Fruit fly (Drosophila melanogaster) whole organism, embryonic: ENCODE data around the gene CG9166.

Source experiments
- CG10565 ChIP-seq: fragments of 200-800 bp; sonication (Bioruptor generic); optimal IDR thresholded peaks from 3 replicates; lab custom pipeline; 2016; ENCODE audit warnings: missing biosample characterization, mild to moderate bottlenecking, missing genetic modification characterization
- CG13424 ChIP-seq: fragments of 200-800 bp; sonication (Bioruptor generic); optimal IDR thresholded peaks from 2 replicates; lab custom pipeline; 2019; ENCODE audit warnings: missing biosample characterization, mild to moderate bottlenecking, missing genetic modification characterization, moderate library complexity
- CG13624 ChIP-seq: fragments of 200-800 bp; sonication (Bioruptor generic); optimal IDR thresholded peaks from 2 replicates; lab custom pipeline; 2016; ENCODE audit warnings: missing biosample characterization, missing genetic modification characterization
- CG14667 ChIP-seq: fragments of 200-800 bp; sonication (Bioruptor generic); IDR thresholded peaks from 2 replicates; pipeline ENCODE4 v1.3.6; 2022; ENCODE audit warnings: missing biosample characterization, missing genetic modification characterization
- CG15073 ChIP-seq: fragments of 200-800 bp; sonication (Bioruptor generic); optimal IDR thresholded peaks from 2 replicates; lab custom pipeline; 2016; ENCODE audit warnings: missing biosample characterization, missing genetic modification characterization
- CG1647 ChIP-seq: fragments of 200-800 bp; sonication (Bioruptor generic); optimal IDR thresholded peaks from 3 replicates; lab custom pipeline; 2016; ENCODE audit warnings: missing biosample characterization, missing genetic modification characterization
- CG17385 ChIP-seq: fragments of 200-800 bp; sonication (Bioruptor generic); optimal IDR thresholded peaks from 3 replicates; lab custom pipeline; 2018; ENCODE audit warnings: missing biosample characterization, mild to moderate bottlenecking, missing genetic modification characterization
- CG17829 ChIP-seq: fragments of 200-800 bp; optimal IDR thresholded peaks from 2 replicates; lab custom pipeline; 2019; ENCODE audit warnings: missing biosample characterization, mild to moderate bottlenecking, missing genetic modification characterization, moderate library complexity
- CG2202 ChIP-seq: fragments of 200-800 bp; sonication (Bioruptor generic); optimal IDR thresholded peaks from 2 replicates; lab custom pipeline; 2018; ENCODE audit warnings: missing biosample characterization, mild to moderate bottlenecking, missing genetic modification characterization
- CG30403 ChIP-seq: fragments of 200-800 bp; sonication (Bioruptor generic); optimal IDR thresholded peaks from 3 replicates; lab custom pipeline; 2016; ENCODE audit warnings: missing biosample characterization, missing genetic modification characterization
- CG4404 ChIP-seq: fragments of 200-800 bp; sonication (Bioruptor generic); IDR thresholded peaks from 2 replicates; pipeline ENCODE4 v1.3.6; 2022; ENCODE audit warnings: missing biosample characterization, missing genetic modification characterization
- CG4707 ChIP-seq: fragments of 200-800 bp; sonication (Bioruptor generic); optimal IDR thresholded peaks from 2 replicates; lab custom pipeline; 2018; ENCODE audit warnings: missing biosample characterization, mild to moderate bottlenecking, missing genetic modification characterization, moderate library complexity
- CG6654 ChIP-seq: fragments of 200-800 bp; sonication (Bioruptor generic); optimal IDR thresholded peaks from 2 replicates; lab custom pipeline; 2017; ENCODE audit warnings: missing biosample characterization, mild to moderate bottlenecking, missing genetic modification characterization
- CG6813 ChIP-seq: fragments of 200-800 bp; sonication (Bioruptor generic); optimal IDR thresholded peaks from 2 replicates; lab custom pipeline; 2017; ENCODE audit warnings: missing biosample characterization, missing genetic modification characterization, mild to moderate bottlenecking, moderate library complexity, missing genetic modification reagents
- CG8388 ChIP-seq: fragments of 200-800 bp; sonication (Bioruptor generic); optimal IDR thresholded peaks from 2 replicates; lab custom pipeline; 2019; ENCODE audit warnings: missing biosample characterization, mild to moderate bottlenecking, missing genetic modification characterization, moderate library complexity
- CG8478 ChIP-seq: fragments of >200 bp; optimal IDR thresholded peaks from 2 replicates; lab custom pipeline; 2018
- Dll ChIP-seq: fragments of 200-800 bp; sonication (Bioruptor generic); IDR thresholded peaks from 4 replicates; pipeline ENCODE4 v1.3.6; 2022; ENCODE audit warnings: missing biosample characterization, missing genetic modification characterization; ENCODE audit not compliant: partially characterized antibody
- Ets65A ChIP-seq: fragments of 200-800 bp; sonication (Bioruptor generic); peaks from one replicate; lab custom pipeline; 2016; ENCODE audit warnings: missing biosample characterization, missing genetic modification characterization
- HLH54F ChIP-seq: fragments of 200-800 bp; sonication (Bioruptor generic); optimal IDR thresholded peaks from 3 replicates; lab custom pipeline; 2016; ENCODE audit warnings: missing biosample characterization, missing genetic modification characterization
- Hand ChIP-seq: fragments of 200-800 bp; sonication (Bioruptor generic); optimal IDR thresholded peaks from 2 replicates; lab custom pipeline; 2017; ENCODE audit warnings: mild to moderate bottlenecking, missing biosample characterization, missing genetic modification reagents, missing genetic modification characterization
- MTF-1 ChIP-seq: fragments of 200-800 bp; sonication (Bioruptor generic); optimal IDR thresholded peaks from 2 replicates; lab custom pipeline; 2018; ENCODE audit warnings: missing biosample characterization, mild to moderate bottlenecking, missing genetic modification characterization, borderline replicate concordance
- NC2α ChIP-seq: fragments of 200-800 bp; sonication (Bioruptor generic); optimal IDR thresholded peaks from 2 replicates; lab custom pipeline; 2016; ENCODE audit warnings: missing biosample characterization, missing genetic modification characterization
- PHDP ChIP-seq: fragments of 200-800 bp; sonication (Bioruptor generic); optimal IDR thresholded peaks from 3 replicates; lab custom pipeline; 2018; ENCODE audit warnings: missing biosample characterization, mild to moderate bottlenecking, missing genetic modification characterization, moderate library complexity
- Pdp1 ChIP-seq, 2 experiments: fragments of 200-800 bp; sonication (Bioruptor generic); optimal IDR thresholded peaks; 3 replicates each; lab custom pipeline; 2016; ENCODE audit warnings: missing biosample characterization in 2 of 2, missing genetic modification characterization in 2 of 2, mild to moderate bottlenecking in 1 of 2, moderate library complexity in 1 of 2
- Sry-δ ChIP-seq: fragments of 200-800 bp; sonication (Bioruptor generic); optimal IDR thresholded peaks from 2 replicates; lab custom pipeline; 2016; ENCODE audit warnings: missing biosample characterization, missing genetic modification characterization
- ac ChIP-seq: fragments of 200-800 bp; sonication (Bioruptor generic); optimal IDR thresholded peaks from 3 replicates; lab custom pipeline; 2017; ENCODE audit warnings: missing biosample characterization, mild to moderate bottlenecking, missing genetic modification characterization
- bigmax ChIP-seq: fragments of 200-800 bp; sonication (Bioruptor generic); optimal IDR thresholded peaks from 2 replicates; lab custom pipeline; 2018; ENCODE audit warnings: missing biosample characterization, mild to moderate bottlenecking, missing genetic modification characterization
- cato ChIP-seq: fragments of 200-800 bp; sonication (Bioruptor generic); optimal IDR thresholded peaks from 2 replicates; lab custom pipeline; 2016; ENCODE audit warnings: missing biosample characterization, missing genetic modification characterization, borderline replicate concordance
- disco-r ChIP-seq: fragments of 200-800 bp; sonication (Bioruptor generic); optimal IDR thresholded peaks from 2 replicates; lab custom pipeline; 2016; ENCODE audit warnings: missing biosample characterization, missing genetic modification characterization
- fru ChIP-seq: fragments of >200 bp; optimal IDR thresholded peaks from 2 replicates; lab custom pipeline; 2017
- ftz-f1 ChIP-seq: fragments of 200-800 bp; sonication (Bioruptor generic); optimal IDR thresholded peaks from 2 replicates; lab custom pipeline; 2016; ENCODE audit warnings: missing biosample characterization, missing genetic modification characterization
- nom ChIP-seq: fragments of 200-800 bp; sonication (Bioruptor generic); optimal IDR thresholded peaks from 2 replicates; lab custom pipeline; 2017; ENCODE audit warnings: missing biosample characterization, missing genetic modification characterization, mild to moderate bottlenecking, moderate library complexity, missing genetic modification reagents
- pfk ChIP-seq: fragments of 200-800 bp; sonication (Bioruptor generic); optimal IDR thresholded peaks from 2 replicates; lab custom pipeline; 2018; ENCODE audit warnings: missing biosample characterization, mild to moderate bottlenecking, missing genetic modification characterization, moderate library complexity
- pzg ChIP-seq: fragments of 200-800 bp; sonication (Bioruptor generic); optimal IDR thresholded peaks from 3 replicates; lab custom pipeline; 2018; ENCODE audit warnings: missing biosample characterization, mild to moderate bottlenecking, missing genetic modification characterization, moderate library complexity
- row ChIP-seq: fragments of 200-800 bp; sonication (Bioruptor generic); IDR thresholded peaks from 3 replicates; pipeline ENCODE4 v1.3.6; 2022; ENCODE audit warnings: missing biosample characterization, missing genetic modification characterization
- sens-2 ChIP-seq: fragments of 200-800 bp; sonication (Bioruptor generic); IDR thresholded peaks from 2 replicates; pipeline ENCODE4 v1.3.6; 2022; ENCODE audit warnings: missing biosample characterization, missing genetic modification characterization
- shn ChIP-seq: fragments of 200-800 bp; sonication (Bioruptor generic); optimal IDR thresholded peaks from 3 replicates; lab custom pipeline; 2016; ENCODE audit warnings: missing biosample characterization, missing genetic modification characterization
- sima ChIP-seq: fragments of 200-800 bp; sonication (Bioruptor generic); optimal IDR thresholded peaks from 2 replicates; lab custom pipeline; 2016; ENCODE audit warnings: missing biosample characterization, missing genetic modification characterization
- so ChIP-seq: fragments of 200-800 bp; sonication (Bioruptor generic); IDR thresholded peaks from 3 replicates; pipeline ENCODE4 v1.3.6; 2022; ENCODE audit warnings: missing biosample characterization, missing genetic modification characterization
- ssp ChIP-seq: fragments of 200-800 bp; sonication (Bioruptor generic); IDR thresholded peaks from 2 replicates; pipeline ENCODE4 v1.3.6; 2022; ENCODE audit warnings: missing biosample characterization, missing genetic modification characterization
- vvl ChIP-seq: fragments of 200-800 bp; sonication (Bioruptor generic); IDR thresholded peaks from 2 replicates; pipeline ENCODE4 v1.3.6; 2022; ENCODE audit warnings: missing biosample characterization, missing genetic modification characterization
- wek ChIP-seq: fragments of 200-800 bp; sonication (Bioruptor generic); optimal IDR thresholded peaks from 3 replicates; lab custom pipeline; 2018; ENCODE audit warnings: missing biosample characterization, mild to moderate bottlenecking, missing genetic modification characterization, moderate library complexity

CG9166 gene

DNA sequence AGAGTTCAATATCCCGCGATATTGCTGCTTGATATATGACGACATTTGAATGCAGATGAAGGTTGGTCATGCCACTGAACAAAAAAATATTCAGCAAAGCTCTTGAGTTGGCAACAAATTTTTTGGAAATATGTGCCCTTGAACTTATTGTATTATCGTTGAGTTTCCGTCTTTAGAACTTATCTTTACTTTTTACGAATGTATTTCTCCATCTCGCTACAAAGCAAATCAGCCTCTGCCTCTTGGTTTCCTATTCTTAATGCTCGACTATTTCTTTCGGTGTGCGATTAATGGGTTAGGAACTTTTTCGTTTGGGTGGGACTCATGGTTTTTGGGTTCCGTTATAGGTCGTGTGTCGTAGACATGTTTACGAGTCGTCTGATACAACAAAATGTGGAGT, 27.8 kb upstream of the CG9166 start (continued):
- no peak for TF ChIP-seq CG15073
- peak; percentile 57 for TF ChIP-seq CG4707
- TF ChIP-seq HLH54F (GFP tag; lab: Kevin White, UChicago) = peak; percentile 51
- TF ChIP-seq CG30403 (GFP tag; lab: Kevin White, UChicago) = peak; percentile 68
- TF ChIP-seq CG17829 (tag; lab: Kevin White, UChicago) = peak; percentile 82
- peak; percentile 74 for TF ChIP-seq NC2α (GFP tag; lab: Kevin White, UChicago)
- peak; percentile 11 for TF ChIP-seq CG13624 (GFP tag; lab: Kevin White, UChicago)
- no peak for TF ChIP-seq nom (GFP tag; lab: Kevin White, UChicago)
- TF ChIP-seq bigmax = no peak
- TF ChIP-seq vvl (GFP tag; lab: Robert Waterston, UW) = peak; percentile 76
- peak; percentile 83 for TF ChIP-seq CG2202 (tag; lab: Kevin White, UChicago)
- TF ChIP-seq CG6654 (GFP tag; lab: Kevin White, UChicago) = peak; percentile 37
- peak; percentile 76 for TF ChIP-seq CG13424 (tag; lab: Kevin White, UChicago)
- TF ChIP-seq shn (GFP tag; lab: Kevin White, UChicago) = no peak
- peak; percentile 80 for TF ChIP-seq row (GFP tag; lab: Robert Waterston, UW)
- TF ChIP-seq CG10565 (GFP tag; lab: Kevin White, UChicago) = no peak
- peak; percentile 59 for TF ChIP-seq ssp (GFP tag; lab: Robert Waterston, UW)
- no peak for TF ChIP-seq ac (GFP tag; lab: Kevin White, UChicago)
- TF ChIP-seq Ets65A (GFP tag; lab: Kevin White, UChicago) = peak; percentile 94
- peak; percentile 38 for TF ChIP-seq cato
- TF ChIP-seq CG1647 (GFP tag; lab: Kevin White, UChicago) = peak; percentile 22
- TF ChIP-seq so (GFP tag; lab: Robert Waterston, UW) = 0 out of 3 replicates have a peak, but pooled peaks have one; percentile 45
- TF ChIP-seq Pdp1 (GFP tag; optimal IDR thresholded peaks at IDR 0.05; lab: Kevin White, UChicago) = peak; percentile 49 to 66
- TF ChIP-seq CG17385 (GFP tag; lab: Kevin White, UChicago) = peak; percentile 73
- peak; percentile 59 for TF ChIP-seq CG6813
- TF ChIP-seq CG8478 (lab: Kevin White, UChicago) = no peak
- TF ChIP-seq Dll = no peak
- TF ChIP-seq wek (GFP tag; lab: Kevin White, UChicago) = no peak
- TF ChIP-seq sima = no peak
- TF ChIP-seq fru = no peak
- TF ChIP-seq pzg (GFP tag; lab: Kevin White, UChicago) = no peak
- peak; percentile 80 for TF ChIP-seq CG8388 (GFP tag; lab: Kevin White, UChicago)
- TF ChIP-seq Sry-δ = peak; percentile 29
- TF ChIP-seq CG4404 (GFP tag; lab: Robert Waterston, UW) = no peak
- TF ChIP-seq pfk = no peak
- TF ChIP-seq CG14667 (GFP tag; lab: Robert Waterston, UW) = no peak
- TF ChIP-seq disco-r = no peak
- peak; percentile 35 for TF ChIP-seq MTF-1 (GFP tag; lab: Kevin White, UChicago)
- peak; percentile 73 for TF ChIP-seq PHDP (tag; lab: Kevin White, UChicago)
- peak; percentile 21 for TF ChIP-seq Hand (GFP tag; lab: Kevin White, UChicago)
- peak; percentile 72 for TF ChIP-seq sens-2 (GFP tag; lab: Robert Waterston, UW)
- TF ChIP-seq ftz-f1 (GFP tag; lab: Kevin White, UChicago) = no peak
